Worm (Caenorhabditis elegans) whole organism, L3 larva: Measurements from ENCODE around the gene egl-27.

Experiments used
- nhr-11 ChIP-seq: fragments of 150-350 bp; optimal IDR thresholded peaks from 2 replicates; lab custom pipeline; 2014; ENCODE audit warnings: missing biosample characterization, missing genetic modification characterization
- nhr-237 ChIP-seq: fragments of 150-350 bp; optimal IDR thresholded peaks from 2 replicates; lab custom pipeline; 2014; ENCODE audit warnings: missing biosample characterization, missing genetic modification characterization
- nhr-25 ChIP-seq: sonication (generic microtip); optimal IDR thresholded peaks from 2 replicates; lab custom pipeline; 2017; ENCODE audit warnings: missing biosample characterization, missing genetic modification characterization

ce11 chrII:6820278-6820971 lies 14.4 kb upstream of the egl-27 start:
- TF ChIP-seq nhr-11 (tag; lab: Kevin White, UChicago) (no peak), nhr-237 (tag; lab: Kevin White, UChicago) (no peak), nhr-25 (tag; lab: Kevin White, UChicago) (no peak)
